Worm (Caenorhabditis elegans): Measurements from ENCODE around the gene ZK899.1.

ZK899.1 gene

DNA sequence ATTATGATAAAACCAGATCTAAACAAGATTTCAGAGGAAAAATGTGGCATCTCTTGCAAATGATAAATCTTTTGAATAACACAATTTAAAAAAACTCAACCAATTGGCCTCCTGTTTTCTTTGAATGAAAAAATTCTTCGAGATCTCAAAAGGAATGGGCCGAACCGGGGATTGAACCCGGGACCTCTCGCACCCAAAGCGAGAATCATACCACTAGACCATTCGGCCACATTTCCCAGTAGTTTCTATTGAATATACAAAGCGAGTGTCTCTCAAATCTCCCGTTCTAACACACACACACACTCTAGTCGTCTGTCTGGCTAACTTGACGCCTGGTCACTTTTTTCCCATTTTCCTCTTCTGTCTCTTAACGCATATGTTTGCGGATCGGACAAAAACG lies 21.1 kb downstream of the ZK899.1 start:
- TF ChIP-seq nhr-67 (tag; optimal IDR thresholded peaks at IDR 0.05) (no peak), zag-1 (tag; optimal IDR thresholded peaks at IDR 0.05) (no peak), nhr-28 (tag; optimal IDR thresholded peaks at IDR 0.05) (no peak), jun-1 (tag; optimal IDR thresholded peaks at IDR 0.05) (peak; percentile 59), nhr-77 (tag; optimal IDR thresholded peaks at IDR 0.05) (peak; percentile 41), R02D3.7 (tag; optimal IDR thresholded peaks at IDR 0.05) (peak; percentile 25), snpc-4 (tag; optimal IDR thresholded peaks at IDR 0.05) (peak; percentile 25), nhr-237 (tag; optimal IDR thresholded peaks at IDR 0.05) (no peak), nhr-25 (tag; optimal IDR thresholded peaks at IDR 0.05) (peak; percentile 45), eor-1 (tag; optimal IDR thresholded peaks at IDR 0.05) (peak in 1 of 2 experiments; percentile 66), nhr-12 (tag; optimal IDR thresholded peaks at IDR 0.05) (no peak), ztf-11 (tag; optimal IDR thresholded peaks at IDR 0.05) (no peak), nfya-1 (tag; optimal IDR thresholded peaks at IDR 0.05; ENCODE audit: insufficient read depth) (peak; percentile 41), tbx-2 (tag; optimal IDR thresholded peaks at IDR 0.05) (peak; percentile 77), ceh-82 (tag; optimal IDR thresholded peaks at IDR 0.05) (peak; percentile 55), nhr-43 (tag; optimal IDR thresholded peaks at IDR 0.05; ENCODE audit: poor library complexity, severe bottlenecking) (peak; percentile 91), pqm-1 (tag; optimal IDR thresholded peaks at IDR 0.05) (no peak), ztf-4 (tag; optimal IDR thresholded peaks at IDR 0.05) (peak; percentile 19), elt-1 (tag; optimal IDR thresholded peaks at IDR 0.05) (peak; percentile 21), fos-1 (tag; optimal IDR thresholded peaks at IDR 0.05) (peak; percentile 27), lin-39 (tag; optimal IDR thresholded peaks at IDR 0.05) (peak; percentile 40), ceh-28 (tag; optimal IDR thresholded peaks at IDR 0.05) (peak; percentile 44), fkh-2 (tag; optimal IDR thresholded peaks at IDR 0.05) (no peak), unc-62 (GFP tag; optimal IDR thresholded peaks at IDR 0.05) (no peak), egl-27 (tag; optimal IDR thresholded peaks at IDR 0.05) (peak; percentile 66), fkh-10 (GFP tag; optimal IDR thresholded peaks at IDR 0.05) (no peak), egl-5 (tag; optimal IDR thresholded peaks at IDR 0.05) (peak; percentile 78), elt-3 (tag; optimal IDR thresholded peaks at IDR 0.05) (no peak), pha-4 (tag; optimal IDR thresholded peaks at IDR 0.05) (peak; percentile 60), nhr-23 (tag; optimal IDR thresholded peaks at IDR 0.05) (peak; percentile 55), sea-2 (GFP tag; optimal IDR thresholded peaks at IDR 0.05) (no peak), skn-1 (tag; optimal IDR thresholded peaks at IDR 0.05) (peak; percentile 17), mdl-1 (tag; optimal IDR thresholded peaks at IDR 0.05) (no peak), daf-12 (tag; optimal IDR thresholded peaks at IDR 0.05) (no peak), elt-2 (tag; optimal IDR thresholded peaks at IDR 0.05) (no peak), nhr-76 (tag; optimal IDR thresholded peaks at IDR 0.05) (no peak), mml-1 (tag; optimal IDR thresholded peaks at IDR 0.05) (no peak), unc-39 (tag; optimal IDR thresholded peaks at IDR 0.05) (no peak), lin-15B (tag; optimal IDR thresholded peaks at IDR 0.05) (peak; percentile 18), ZK546.5 (tag; optimal IDR thresholded peaks at IDR 0.05) (no peak), ceh-16 (tag; optimal IDR thresholded peaks at IDR 0.05) (no peak), nhr-11 (tag; optimal IDR thresholded peaks at IDR 0.05) (no peak), aly-2 (tag; optimal IDR thresholded peaks at IDR 0.05) (no peak), ceh-9 (tag; optimal IDR thresholded peaks at IDR 0.05) (no peak), ama-1 (optimal IDR thresholded peaks at IDR 0.05) (no peak), lsy-12 (tag; optimal IDR thresholded peaks at IDR 0.05) (peak; percentile 76), hmg-11 (tag; optimal IDR thresholded peaks at IDR 0.05) (peak; percentile 94)

DNA sequence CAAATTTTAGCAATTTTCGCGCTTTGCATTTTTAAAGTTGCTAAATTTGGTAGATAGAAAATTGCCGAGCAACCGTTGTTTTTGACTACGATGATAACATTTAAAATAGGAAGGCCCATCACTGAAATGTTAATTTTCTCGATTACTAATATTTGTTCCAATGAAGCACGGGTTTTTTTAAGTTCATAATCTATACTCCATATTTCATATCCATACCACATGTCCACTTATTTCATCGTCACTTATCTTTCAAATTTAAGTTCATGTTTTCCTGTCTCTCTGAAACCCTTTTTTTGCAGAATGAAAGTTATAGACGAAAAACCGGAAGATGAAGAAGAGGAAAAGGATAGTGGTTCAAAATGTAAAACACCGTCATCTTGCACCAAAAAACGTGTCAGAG lies 25.7 kb downstream of the ZK899.1 start, which contains the start of gene gap-2:
gap-2 (plus strand) TSS at position 301 of the 400 bp plus-strand sequence.
- TF ChIP-seq nhr-25 (tag; optimal IDR thresholded peaks at IDR 0.05) (no peak), eor-1 (tag; optimal IDR thresholded peaks at IDR 0.05) (no peak), snpc-4 (tag; optimal IDR thresholded peaks at IDR 0.05) (no peak), ama-1 (optimal IDR thresholded peaks at IDR 0.05) (no peak), nhr-76 (tag; optimal IDR thresholded peaks at IDR 0.05) (no peak), fkh-10 (GFP tag; optimal IDR thresholded peaks at IDR 0.05) (no peak), mdl-1 (tag; optimal IDR thresholded peaks at IDR 0.05) (no peak), tbx-2 (tag; optimal IDR thresholded peaks at IDR 0.05) (no peak), egl-27 (tag; optimal IDR thresholded peaks at IDR 0.05) (no peak), fos-1 (tag; optimal IDR thresholded peaks at IDR 0.05) (no peak), egl-5 (tag; optimal IDR thresholded peaks at IDR 0.05) (no peak), jun-1 (tag; optimal IDR thresholded peaks at IDR 0.05) (no peak), ZK546.5 (tag; optimal IDR thresholded peaks at IDR 0.05) (no peak), ceh-82 (tag; optimal IDR thresholded peaks at IDR 0.05) (no peak), nhr-77 (tag; optimal IDR thresholded peaks at IDR 0.05) (no peak), skn-1 (tag; optimal IDR thresholded peaks at IDR 0.05) (no peak)
